Fruit fly (Drosophila melanogaster): ENCODE measurements around the gene CG5783.

Gene CG5783

DNA sequence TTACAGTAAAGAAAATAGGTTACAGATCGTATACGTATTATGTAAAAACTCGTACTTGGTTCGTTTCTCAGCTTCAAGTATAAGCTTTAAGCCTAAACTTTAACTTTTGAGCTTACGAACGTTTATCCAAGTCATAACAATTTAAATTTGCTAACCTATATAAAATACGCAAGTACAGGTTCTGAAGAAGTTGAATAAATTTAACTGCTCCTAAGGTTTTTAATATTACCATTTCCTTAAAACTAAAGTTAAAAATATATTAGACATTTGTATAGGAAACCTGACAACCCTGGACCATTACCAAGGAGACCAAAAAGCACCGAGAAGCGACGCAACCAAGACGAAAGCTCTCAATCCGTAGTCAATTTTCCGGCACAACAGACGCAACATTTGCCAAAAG, 36.2 kb upstream of the CG5783 start, which contains the start of gene CG5758 (continued):
- peak; percentile 12 for TF ChIP-seq Fer3 (tag; optimal IDR thresholded peaks at IDR 0.05)
- no peak for TF ChIP-seq dimm (GFP tag; IDR thresholded peaks at IDR 0.05)
- no peak for TF ChIP-seq Oaz (GFP tag; IDR thresholded peaks at IDR 0.05)
- TF ChIP-seq Doc2 (GFP tag; IDR thresholded peaks at IDR 0.05), result no peak
- TF ChIP-seq ttk (GFP tag; IDR thresholded peaks at IDR 0.05), result no peak
- no peak for TF ChIP-seq Neu2 (GFP tag; optimal IDR thresholded peaks at IDR 0.05; ENCODE audit: borderline replicate concordance)
- TF ChIP-seq gro (GFP tag; optimal IDR thresholded peaks at IDR 0.05), result peak; percentile 38
- no peak for TF ChIP-seq pfk (GFP tag; optimal IDR thresholded peaks at IDR 0.05)
- TF ChIP-seq lab (GFP tag; optimal IDR thresholded peaks at IDR 0.05), result peak; percentile 54
- no peak for TF ChIP-seq inv (GFP tag; IDR thresholded peaks at IDR 0.05; ENCODE audit: partially characterized antibody)
- no peak for TF ChIP-seq CG14050 (GFP tag; IDR thresholded peaks at IDR 0.05)
- TF ChIP-seq TFAM (GFP tag; optimal IDR thresholded peaks at IDR 0.05), result no peak
- TF ChIP-seq CG6854 (GFP tag; optimal IDR thresholded peaks at IDR 0.05), result no peak
- peak; percentile 44 for TF ChIP-seq gem (tag; optimal IDR thresholded peaks at IDR 0.05)
- no peak for TF ChIP-seq CG18476 (GFP tag; optimal IDR thresholded peaks at IDR 0.05)
- no peak for TF ChIP-seq CG4328 (GFP tag; optimal IDR thresholded peaks at IDR 0.05)
- TF ChIP-seq slbo (GFP tag; IDR thresholded peaks at IDR 0.05), result peak; percentile 40
- no peak for TF ChIP-seq CG1647 (GFP tag; optimal IDR thresholded peaks at IDR 0.05)
- TF ChIP-seq HHEX (GFP tag; optimal IDR thresholded peaks at IDR 0.05), result peak; percentile 21
- no peak for TF ChIP-seq wor (GFP tag; IDR thresholded peaks at IDR 0.05)
- no peak for TF ChIP-seq CG3407 (GFP tag; optimal IDR thresholded peaks at IDR 0.05)
- TF ChIP-seq kni (GFP tag; optimal IDR thresholded peaks at IDR 0.05), result no peak
- TF ChIP-seq CG8290 (GFP tag; optimal IDR thresholded peaks at IDR 0.05), result no peak
- no peak for TF ChIP-seq CG8290 (tag; optimal IDR thresholded peaks at IDR 0.05)
- TF ChIP-seq insv (GFP tag; optimal IDR thresholded peaks at IDR 0.05), result no peak
- no peak for TF ChIP-seq CG15479 (GFP tag; optimal IDR thresholded peaks at IDR 0.05)
- TF ChIP-seq CrebB (tag; optimal IDR thresholded peaks at IDR 0.05), result no peak
- TF ChIP-seq CG15514 (GFP tag; optimal IDR thresholded peaks at IDR 0.05), result peak; percentile 51
- peak; percentile 16 for TF ChIP-seq CG9817 (tag; optimal IDR thresholded peaks at IDR 0.05)
- peak; percentile 13 for TF ChIP-seq CG13624 (GFP tag; optimal IDR thresholded peaks at IDR 0.05)
- no peak for TF ChIP-seq tna (GFP tag; IDR thresholded peaks at IDR 0.05; ENCODE audit: partially characterized antibody)
- peak; percentile 22 for TF ChIP-seq pho (GFP tag; optimal IDR thresholded peaks at IDR 0.05)
- no peak for TF ChIP-seq CG14710 (tag; optimal IDR thresholded peaks at IDR 0.05)
- peak; percentile 26 for TF ChIP-seq grau (tag; optimal IDR thresholded peaks at IDR 0.05)
- no peak for TF ChIP-seq sima (GFP tag; optimal IDR thresholded peaks at IDR 0.05)
- TF ChIP-seq Hmr (GFP tag; optimal IDR thresholded peaks at IDR 0.05), result peak; percentile 59
- TF ChIP-seq CG11560 (tag; IDR thresholded peaks at IDR 0.05), result no peak
- TF ChIP-seq Hmx (GFP tag; optimal IDR thresholded peaks at IDR 0.05), result no peak
- TF ChIP-seq lov (optimal IDR thresholded peaks at IDR 0.05), result no peak
- TF ChIP-seq lov (GFP tag; IDR thresholded peaks at IDR 0.05), result no peak
- TF ChIP-seq CG43689 (GFP tag; IDR thresholded peaks at IDR 0.05), result no peak
- TF ChIP-seq Hr3 (GFP tag; optimal IDR thresholded peaks at IDR 0.05), result no peak
- peak; percentile 32 for TF ChIP-seq Hsf (GFP tag; optimal IDR thresholded peaks at IDR 0.05)
- TF ChIP-seq CG33557 (GFP tag; optimal IDR thresholded peaks at IDR 0.05), result no peak
- no peak for TF ChIP-seq NK7.1 (GFP tag; optimal IDR thresholded peaks at IDR 0.05)
- no peak for TF ChIP-seq chn (GFP tag; optimal IDR thresholded peaks at IDR 0.05)
- no peak for TF ChIP-seq CG17829 (tag; optimal IDR thresholded peaks at IDR 0.05)
- TF ChIP-seq scrt (GFP tag; optimal IDR thresholded peaks at IDR 0.05), result no peak
- no peak for TF ChIP-seq CG6683 (GFP tag; optimal IDR thresholded peaks at IDR 0.05)
- TF ChIP-seq Hr51 (GFP tag; optimal IDR thresholded peaks at IDR 0.05), result peak in 1 of 2 experiments; percentile 57
- TF ChIP-seq PHDP (tag; optimal IDR thresholded peaks at IDR 0.05), result peak; percentile 40
- TF ChIP-seq danr (GFP tag; IDR thresholded peaks at IDR 0.05), result no peak

All from whole organism, embryonic.